Worm (Caenorhabditis elegans): Measurements from ENCODE around the gene C18A3.3.

- no peak for TF ChIP-seq elt-2 (tag; optimal IDR thresholded peaks at IDR 0.05)
- no peak for TF ChIP-seq lin-39 (tag; optimal IDR thresholded peaks at IDR 0.05)
- TF ChIP-seq snpc-4 (tag; optimal IDR thresholded peaks at IDR 0.05) = no peak
- no peak for TF ChIP-seq lin-13 (GFP tag; optimal IDR thresholded peaks at IDR 0.05)
- no peak for TF ChIP-seq egl-27 (tag; optimal IDR thresholded peaks at IDR 0.05)
- TF ChIP-seq ztf-4 (tag; optimal IDR thresholded peaks at IDR 0.05) = no peak
- no peak for TF ChIP-seq isw-1 (GFP tag; IDR thresholded peaks at IDR 0.05)
- TF ChIP-seq unc-62 (GFP tag; optimal IDR thresholded peaks at IDR 0.05) = no peak
- no peak for TF ChIP-seq sptf-1 (tag; optimal IDR thresholded peaks at IDR 0.05)
- no peak for TF ChIP-seq nhr-76 (tag; optimal IDR thresholded peaks at IDR 0.05)
- TF ChIP-seq fos-1 (tag; optimal IDR thresholded peaks at IDR 0.05) = no peak
These were observed 19.9 kb upstream of the C18A3.3 start for ce11 chrII:5696218-5696617.
